Worm (Caenorhabditis elegans) whole organism, mixed stage, embryonic: ENCODE results near the gene ZC239.21.
"Not testable (repeated sequence)": the region's sequence is repeated elsewhere in the genome, so short reads cannot be mapped to it uniquely, and the experiment has no call there.

Experiments used
- M03D4.4 ChIP-seq: sonication (generic microtip); optimal IDR thresholded peaks from 2 replicates; lab custom pipeline; 2017; ENCODE audit warnings: mild to moderate bottlenecking, missing genetic modification characterization, missing compliant biosample characterization
- bed-3 ChIP-seq: fragments of 200-800 bp; sonication (Bioruptor generic); optimal IDR thresholded peaks from 3 replicates; lab custom pipeline; 2018; ENCODE audit warnings: mild to moderate bottlenecking, missing genetic modification characterization, moderate library complexity, missing compliant biosample characterization
- ceh-39 ChIP-seq: fragments of 150-350 bp; optimal IDR thresholded peaks from 2 replicates; lab custom pipeline; 2014; ENCODE audit warnings: missing biosample characterization, missing genetic modification characterization
- ceh-43 ChIP-seq: fragments of 200-800 bp; sonication (Bioruptor generic); optimal IDR thresholded peaks from 2 replicates; lab custom pipeline; 2018; ENCODE audit warnings: mild to moderate bottlenecking, missing genetic modification characterization, moderate library complexity, missing compliant biosample characterization
- ceh-83 ChIP-seq: fragments of 200-800 bp; sonication (Bioruptor generic); optimal IDR thresholded peaks from 2 replicates; lab custom pipeline; 2018; ENCODE audit warnings: mild to moderate bottlenecking, missing genetic modification characterization, missing compliant biosample characterization
- ces-1 ChIP-seq: fragments of 150-350 bp; optimal IDR thresholded peaks from 2 replicates; lab custom pipeline; 2014; ENCODE audit warnings: missing biosample characterization, missing genetic modification reagents, missing genetic modification characterization
- cnd-1 ChIP-seq: fragments of 200-800 bp; sonication (Bioruptor generic); optimal IDR thresholded peaks from 2 replicates; lab custom pipeline; 2018; ENCODE audit warnings: mild to moderate bottlenecking, missing genetic modification characterization, missing compliant biosample characterization
- elt-1 ChIP-seq: sonication (generic microtip); optimal IDR thresholded peaks from 2 replicates; lab custom pipeline; 2017; ENCODE audit warnings: missing genetic modification characterization, mild to moderate bottlenecking, missing compliant biosample characterization, antibody characterized with exemption, moderate library complexity, borderline replicate concordance; ENCODE audit not compliant: insufficient read depth
- flh-1 ChIP-seq: fragments of 200-800 bp; sonication (Bioruptor generic); optimal IDR thresholded peaks from 2 replicates; lab custom pipeline; 2018; ENCODE audit warnings: mild to moderate bottlenecking, missing genetic modification characterization, moderate library complexity, missing compliant biosample characterization
- lin-13 ChIP-seq: fragments of 150-350 bp; optimal IDR thresholded peaks from 2 replicates; lab custom pipeline; 2014; ENCODE audit warnings: missing biosample characterization, missing genetic modification characterization
- lin-32 ChIP-seq: fragments of 200-800 bp; sonication (Bioruptor generic); optimal IDR thresholded peaks from 2 replicates; lab custom pipeline; 2018; ENCODE audit warnings: mild to moderate bottlenecking, missing genetic modification characterization, missing compliant biosample characterization
- lsy-2 ChIP-seq: fragments of 150-350 bp; optimal IDR thresholded peaks from 2 replicates; lab custom pipeline; 2014; ENCODE audit warnings: missing biosample characterization, missing genetic modification characterization
- mab-5 ChIP-seq: fragments of 150-350 bp; optimal IDR thresholded peaks from 2 replicates; lab custom pipeline; 2014; ENCODE audit warnings: missing biosample characterization, missing genetic modification characterization
- mep-1 ChIP-seq: fragments of 150-350 bp; optimal IDR thresholded peaks from 2 replicates; lab custom pipeline; 2017; ENCODE audit warnings: missing biosample characterization, missing genetic modification reagents, missing genetic modification characterization, inconsistent platforms
- mls-2 ChIP-seq: sonication (generic microtip); optimal IDR thresholded peaks from 2 replicates; lab custom pipeline; 2016; ENCODE audit warnings: mild to moderate bottlenecking, missing genetic modification characterization, moderate library complexity, missing compliant biosample characterization
- nhr-12 ChIP-seq: fragments of 150-350 bp; optimal IDR thresholded peaks from 2 replicates; lab custom pipeline; 2014; ENCODE audit warnings: missing biosample characterization, missing genetic modification characterization
- nhr-2 ChIP-seq: fragments of 150-350 bp; optimal IDR thresholded peaks from 2 replicates; lab custom pipeline; 2014; ENCODE audit warnings: missing biosample characterization, missing genetic modification characterization
- nhr-76 ChIP-seq: sonication (generic microtip); optimal IDR thresholded peaks from 2 replicates; lab custom pipeline; 2017; ENCODE audit warnings: missing biosample characterization, missing genetic modification characterization
- sem-2 ChIP-seq: fragments of 200-800 bp; sonication (Bioruptor generic); optimal IDR thresholded peaks from 2 replicates; lab custom pipeline; 2018; ENCODE audit warnings: mild to moderate bottlenecking, missing genetic modification characterization, missing compliant biosample characterization
- snpc-4 ChIP-seq: fragments of 150-350 bp; optimal IDR thresholded peaks from 2 replicates; lab custom pipeline; 2014; ENCODE audit warnings: missing biosample characterization, missing genetic modification characterization
- tbx-8 ChIP-seq: fragments of 200-800 bp; sonication (Bioruptor generic); optimal IDR thresholded peaks from 2 replicates; lab custom pipeline; 2018; ENCODE audit warnings: mild to moderate bottlenecking, missing genetic modification characterization, moderate library complexity, missing compliant biosample characterization
- unc-120 ChIP-seq: sonication (generic microtip); optimal IDR thresholded peaks from 2 replicates; lab custom pipeline; 2017; ENCODE audit warnings: missing genetic modification characterization, missing compliant biosample characterization; ENCODE audit not compliant: poor library complexity, severe bottlenecking
- unc-39 ChIP-seq: fragments of 150-350 bp; optimal IDR thresholded peaks from 2 replicates; lab custom pipeline; 2014; ENCODE audit warnings: missing biosample characterization, missing genetic modification characterization
- unc-62 ChIP-seq: fragments of 150-350 bp; optimal IDR thresholded peaks from 2 replicates; lab custom pipeline; 2014; ENCODE audit warnings: missing biosample characterization, missing genetic modification reagents, missing genetic modification characterization
- zip-8 ChIP-seq: fragments of 150-350 bp; optimal IDR thresholded peaks from 2 replicates; lab custom pipeline; 2014; ENCODE audit warnings: missing biosample characterization, missing genetic modification characterization
- ztf-11 ChIP-seq: fragments of 150-350 bp; optimal IDR thresholded peaks from 2 replicates; lab custom pipeline; 2014; ENCODE audit warnings: missing biosample characterization, missing genetic modification characterization

ZC239.21 gene

DNA sequence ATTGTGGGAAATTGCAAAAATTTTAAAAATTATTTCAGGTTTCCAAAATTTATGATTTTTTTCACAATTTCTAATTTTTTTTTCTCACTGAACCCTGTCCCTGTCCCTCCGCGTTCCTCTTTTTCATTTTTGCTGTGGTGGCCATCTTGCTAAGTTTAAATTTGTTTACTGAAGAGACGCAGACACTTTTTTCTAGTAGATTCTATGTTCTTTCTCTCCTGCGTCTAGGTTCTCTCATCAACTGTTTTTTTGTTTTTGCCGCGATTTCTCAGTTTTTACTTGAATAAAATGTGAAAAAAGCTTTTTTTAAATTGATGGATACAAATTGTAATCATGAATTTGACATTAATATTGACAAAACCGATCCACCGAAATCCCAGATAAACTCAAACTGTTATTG is 2.5 kb downstream of the ZC239.21 start, which contains the start of gene ZC239.6:
Gene ZC239.6, plus strand, starts transcription at position 381 of the 400 bp plus-strand sequence.
- TF ChIP-seq lin-32 (GFP tag; lab: Kevin White, UChicago) (no peak), ceh-43 (GFP tag; lab: Kevin White, UChicago) (no peak), ztf-11 (tag; lab: Kevin White, UChicago) (no peak), unc-39 (tag; lab: Kevin White, UChicago) (no peak), ces-1 (GFP tag; lab: Kevin White, UChicago) (no peak), nhr-2 (tag; lab: Kevin White, UChicago) (no peak), sem-2 (GFP tag; lab: Kevin White, UChicago) (no peak), flh-1 (GFP tag; lab: Kevin White, UChicago) (no peak)

DNA sequence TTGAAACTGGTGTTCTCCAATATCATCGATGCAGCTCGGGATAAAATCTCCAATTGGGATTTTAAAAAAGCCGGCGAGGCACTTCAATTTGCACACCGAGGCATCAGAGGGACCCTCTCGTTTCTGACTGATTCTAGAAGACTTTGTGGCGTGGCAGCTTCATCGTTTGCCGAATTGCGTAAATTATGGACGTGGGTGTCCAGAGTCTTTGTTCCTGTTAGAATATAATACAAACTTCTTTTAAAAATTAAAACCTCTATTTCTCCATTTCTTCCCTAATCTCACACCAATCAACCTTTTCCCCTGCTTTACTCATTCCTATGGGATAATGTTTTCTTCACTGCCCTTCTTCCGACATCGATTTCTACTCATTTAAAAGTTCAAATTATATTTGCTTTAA is 3.6 kb downstream of the ZC239.21 start, which contains the start of gene ZC239.5:
Gene ZC239.5, plus strand, starts transcription at position 301 of the 400 bp plus-strand sequence.
- TF ChIP-seq lsy-2 (tag; lab: Kevin White, UChicago): no peak

DNA sequence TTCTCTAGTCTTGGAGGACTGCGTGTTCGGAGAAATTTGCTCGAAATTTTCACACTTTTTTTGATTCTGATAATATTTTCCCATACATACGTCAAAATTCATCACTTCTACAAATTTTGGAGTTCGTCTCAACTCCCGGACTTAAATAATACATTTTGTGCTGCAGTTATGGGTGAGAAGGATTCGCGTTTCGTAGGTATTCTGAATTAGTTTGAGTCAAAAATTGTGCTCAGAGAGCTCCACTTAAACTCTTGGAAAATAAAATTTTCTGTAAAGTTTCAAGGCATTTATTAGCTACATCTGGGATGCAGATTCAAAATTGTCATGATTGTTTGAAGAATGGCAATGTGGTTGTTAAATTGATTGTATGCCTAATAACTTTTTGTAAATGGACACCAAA is 7.2 kb downstream of the ZC239.21 start, which contains the start of gene ZC239.4:
Gene ZC239.4, plus strand, starts transcription at position 301 of the 400 bp plus-strand sequence.
- TF ChIP-seq cnd-1: no peak
- no peak for TF ChIP-seq unc-39 (tag; lab: Kevin White, UChicago)
- no peak for TF ChIP-seq ces-1 (GFP tag; lab: Kevin White, UChicago)
- no peak for TF ChIP-seq lsy-2 (tag; lab: Kevin White, UChicago)
- no peak for TF ChIP-seq tbx-8

ce11 chrII:3215762-3216161 is 9.0 kb downstream of the ZC239.21 start, which contains the start of gene ZC239.3:
TSS of gene ZC239.3 (plus strand) at chrII:3216062.
- TF ChIP-seq unc-39 (tag; lab: Kevin White, UChicago); ceh-83 (GFP tag; lab: Kevin White, UChicago); bed-3 (GFP tag; lab: Kevin White, UChicago): not testable (repeated sequence)

DNA sequence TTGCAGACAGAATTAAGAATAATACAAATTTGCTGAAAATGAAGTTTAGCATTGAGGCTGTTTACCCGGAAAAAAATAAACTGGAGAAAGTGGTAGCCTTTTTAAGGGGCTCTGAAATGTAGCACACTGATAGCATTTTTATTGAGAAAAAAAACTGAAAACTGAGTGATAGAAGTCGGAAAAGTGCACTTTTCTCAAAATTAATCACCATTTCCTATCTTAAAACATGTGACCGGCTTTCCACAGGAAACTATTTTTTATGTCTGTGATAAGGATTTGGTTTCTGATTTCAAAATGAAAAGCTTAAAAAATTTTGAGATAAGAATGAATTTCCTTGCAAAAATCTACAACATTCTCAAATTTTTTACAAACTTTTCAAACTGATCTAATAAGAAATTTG is 14.0 kb downstream of the ZC239.21 start, which contains the start of gene ZC239.22:
Gene ZC239.22, minus strand, starts transcription at position 101 of the 400 bp plus-strand sequence.
- TF ChIP-seq mab-5 (tag; lab: Kevin White, UChicago) (no peak), elt-1 (tag; lab: Kevin White, UChicago) (no peak), tbx-8 (no peak), ceh-43 (GFP tag; lab: Kevin White, UChicago) (no peak), nhr-12 (tag; lab: Kevin White, UChicago) (no peak), nhr-76 (no peak), ztf-11 (tag; lab: Kevin White, UChicago) (no peak), snpc-4 (tag; lab: Kevin White, UChicago) (no peak), M03D4.4 (tag; lab: Kevin White, UChicago) (no peak)

DNA sequence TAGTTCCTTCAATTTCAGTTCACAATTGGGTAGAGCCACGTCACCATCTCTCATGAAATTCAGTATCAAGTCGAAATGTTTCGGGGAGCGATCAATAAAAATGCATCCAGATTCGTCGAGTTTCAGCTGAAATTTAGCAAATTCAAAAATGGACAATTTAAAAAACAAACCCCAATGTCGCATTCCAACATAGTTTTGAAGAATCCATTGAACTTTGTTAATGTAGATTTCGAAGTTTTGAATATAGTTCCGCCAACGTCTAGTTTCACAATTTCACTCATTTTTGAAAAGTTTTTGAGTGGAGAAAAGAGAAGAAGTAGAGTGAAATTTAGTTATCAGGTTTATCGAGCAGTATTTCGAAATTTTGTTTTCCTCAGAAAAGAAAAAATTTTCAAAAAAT is 15.0 kb downstream of the ZC239.21 start, which contains the start of gene ZC239.14:
Gene ZC239.14, minus strand, starts transcription at position 305 of the 400 bp plus-strand sequence.
- TF ChIP-seq ceh-39 (tag; lab: Kevin White, UChicago) (no peak), unc-62 (no peak), zip-8 (no peak), mls-2 (tag; lab: Kevin White, UChicago) (no peak), unc-120 (tag; lab: Kevin White, UChicago) (no peak)

DNA sequence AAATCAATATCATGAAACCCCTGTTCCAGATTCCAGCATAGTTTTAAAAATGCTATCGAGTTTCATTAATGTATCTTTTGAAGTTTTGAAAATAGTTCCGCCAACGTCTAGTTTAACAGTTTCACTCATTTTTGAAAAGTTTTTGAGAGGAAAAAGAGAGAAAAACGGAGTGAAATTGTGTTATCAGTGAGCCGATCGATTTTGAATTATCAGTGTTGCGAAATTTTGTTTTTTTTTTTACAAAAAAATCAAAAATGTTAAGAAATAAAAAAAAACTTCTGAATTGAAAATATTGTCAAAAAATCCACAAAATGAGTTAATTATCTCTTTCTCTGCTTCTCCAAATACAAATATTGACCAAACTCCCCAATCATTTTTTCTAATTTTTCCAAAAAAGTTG is 15.9 kb downstream of the ZC239.21 start, which contains the start of gene ZC239.13:
Gene ZC239.13, minus strand, starts transcription at position 154 of the 400 bp plus-strand sequence.
- no peak for TF ChIP-seq zip-8
- no peak for TF ChIP-seq lin-13 (tag; lab: Kevin White, UChicago)
- no peak for TF ChIP-seq mab-5 (tag; lab: Kevin White, UChicago)
- no peak for TF ChIP-seq mls-2 (tag; lab: Kevin White, UChicago)
- TF ChIP-seq lin-32 (GFP tag; lab: Kevin White, UChicago): no peak
- TF ChIP-seq tbx-8: no peak
- no peak for TF ChIP-seq ceh-43 (GFP tag; lab: Kevin White, UChicago)
- no peak for TF ChIP-seq mep-1 (tag; lab: Kevin White, UChicago)
